Worm (Caenorhabditis elegans): ENCODE data around the gene manf-1.
A peak's percentile ranks its signal among the peaks of the same experiment; 100 is the strongest.

manf-1 gene

DNA sequence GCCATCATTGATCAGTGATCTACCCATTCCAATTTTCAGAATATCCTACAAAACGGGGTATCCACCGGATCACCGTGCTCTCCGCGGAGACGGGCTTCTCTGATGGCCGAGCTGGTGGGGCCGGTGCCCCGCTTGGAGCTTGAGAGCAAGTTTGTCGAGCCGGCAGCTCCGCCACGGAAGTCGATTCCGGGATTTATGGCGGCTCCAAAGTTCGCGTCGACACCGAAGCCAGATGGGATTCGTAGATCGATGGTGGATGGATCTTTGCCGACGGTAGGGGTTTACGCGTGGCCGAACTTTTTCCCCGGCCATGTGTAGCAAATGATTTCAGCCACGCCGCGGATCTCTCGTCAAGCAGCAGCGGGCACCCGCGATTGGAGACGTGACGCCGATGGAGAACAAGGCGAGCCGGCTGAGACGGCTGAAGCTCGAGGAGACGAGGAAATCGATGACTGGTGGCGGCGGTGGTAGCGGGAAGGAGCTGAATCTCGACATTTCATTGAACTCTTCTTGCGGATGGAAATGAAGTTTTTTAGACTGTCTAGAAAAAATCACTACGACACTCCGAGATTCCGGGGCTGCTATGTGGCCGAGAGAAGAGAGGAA lies 39.6 kb downstream of the manf-1 start:
- TF ChIP-seq ceh-16 (tag; optimal IDR thresholded peaks at IDR 0.05) (no peak), nhr-12 (tag; optimal IDR thresholded peaks at IDR 0.05) (no peak), ceh-82 (tag; optimal IDR thresholded peaks at IDR 0.05) (no peak), ZK546.5 (tag; optimal IDR thresholded peaks at IDR 0.05) (no peak), egl-27 (tag; optimal IDR thresholded peaks at IDR 0.05) (no peak), peb-1 (tag; optimal IDR thresholded peaks at IDR 0.05) (no peak), ama-1 (optimal IDR thresholded peaks at IDR 0.05) (no peak), fos-1 (tag; optimal IDR thresholded peaks at IDR 0.05) (no peak), nhr-77 (tag; optimal IDR thresholded peaks at IDR 0.05) (no peak), Y55F3AM.14 (GFP tag; optimal IDR thresholded peaks at IDR 0.05) (no peak), elt-1 (tag; optimal IDR thresholded peaks at IDR 0.05) (no peak), lin-39 (tag; optimal IDR thresholded peaks at IDR 0.05) (no peak), zag-1 (tag; optimal IDR thresholded peaks at IDR 0.05) (no peak), mab-5 (tag; optimal IDR thresholded peaks at IDR 0.05) (no peak), crh-2 (tag; optimal IDR thresholded peaks at IDR 0.05) (no peak), nhr-21 (tag; optimal IDR thresholded peaks at IDR 0.05) (no peak), ztf-1 (GFP tag; conservative IDR thresholded peaks at IDR 0.05) (no peak), gmeb-1 (tag; optimal IDR thresholded peaks at IDR 0.05) (no peak), nhr-10 (tag; optimal IDR thresholded peaks at IDR 0.05) (no peak), alr-1 (tag; optimal IDR thresholded peaks at IDR 0.05) (no peak)

DNA sequence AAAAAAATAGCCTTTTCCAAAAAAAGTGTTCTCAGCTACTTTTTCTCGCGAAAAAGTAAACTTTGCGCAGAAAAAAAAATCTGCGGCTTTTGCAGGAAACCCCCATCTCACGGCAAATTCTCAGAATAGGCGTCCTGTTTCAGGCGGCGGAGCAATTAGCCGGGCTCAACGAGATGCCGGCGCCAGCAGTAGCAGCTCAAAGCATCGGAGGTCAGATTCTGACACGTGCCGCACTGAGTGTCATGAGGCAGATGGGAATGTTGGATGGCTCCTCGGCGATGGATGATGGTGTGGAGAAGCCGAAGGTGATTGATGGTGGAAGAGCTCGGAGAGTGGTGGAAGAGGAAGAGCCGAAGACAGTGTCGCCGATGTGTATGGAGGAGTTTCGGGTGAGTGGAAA lies 41.0 kb downstream of the manf-1 start:
- no peak for TF ChIP-seq C34F6.9 (tag; optimal IDR thresholded peaks at IDR 0.05)
- TF ChIP-seq R02D3.7 (tag; optimal IDR thresholded peaks at IDR 0.05) = no peak
- no peak for TF ChIP-seq lin-11 (tag; optimal IDR thresholded peaks at IDR 0.05)
- no peak for TF ChIP-seq lin-39 (tag; optimal IDR thresholded peaks at IDR 0.05)
- no peak for TF ChIP-seq unc-39 (tag; optimal IDR thresholded peaks at IDR 0.05)
- no peak for TF ChIP-seq egl-27 (tag; optimal IDR thresholded peaks at IDR 0.05)
- TF ChIP-seq blmp-1 (tag; optimal IDR thresholded peaks at IDR 0.05; ENCODE audit: insufficient read depth) = no peak
- TF ChIP-seq sma-3 (GFP tag; optimal IDR thresholded peaks at IDR 0.05) = no peak
- no peak for TF ChIP-seq mdl-1 (tag; optimal IDR thresholded peaks at IDR 0.05)
- no peak for TF ChIP-seq ztf-4 (tag; optimal IDR thresholded peaks at IDR 0.05)
- no peak for TF ChIP-seq nhr-25 (tag; optimal IDR thresholded peaks at IDR 0.05)
- no peak for TF ChIP-seq elt-3 (tag; optimal IDR thresholded peaks at IDR 0.05)
- no peak for TF ChIP-seq nhr-12 (tag; optimal IDR thresholded peaks at IDR 0.05)
- TF ChIP-seq ceh-82 (tag; optimal IDR thresholded peaks at IDR 0.05) = no peak
- no peak for TF ChIP-seq nhr-11 (tag; optimal IDR thresholded peaks at IDR 0.05)
- no peak for TF ChIP-seq nhr-237 (tag; optimal IDR thresholded peaks at IDR 0.05)
- no peak for TF ChIP-seq nhr-10 (tag; optimal IDR thresholded peaks at IDR 0.05)

DNA sequence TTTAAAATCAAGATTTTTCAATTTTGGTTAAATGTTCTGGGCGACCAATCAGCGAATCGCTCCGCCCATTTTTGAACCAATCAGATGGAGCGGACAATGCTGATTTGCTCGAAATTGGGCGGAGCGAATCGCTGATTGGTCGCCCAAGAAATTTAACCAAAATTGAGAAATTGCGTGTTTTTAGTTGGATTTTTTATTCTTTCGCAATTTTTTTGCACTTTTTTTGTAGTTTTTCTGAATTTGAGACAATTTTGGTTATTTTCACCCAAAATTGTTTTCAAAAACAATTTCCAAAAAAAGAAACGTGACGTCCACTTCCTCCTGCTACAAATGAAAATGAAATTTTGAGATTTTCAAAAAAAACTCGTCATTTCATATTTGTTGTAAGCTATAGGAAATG lies 41.6 kb downstream of the manf-1 start, which contains the start of gene dml-1:
Gene dml-1 (plus strand): TSS at position 301 of the 400 bp plus-strand sequence.
- TF ChIP-seq gmeb-1 (tag; optimal IDR thresholded peaks at IDR 0.05) (no peak), nhr-21 (tag; optimal IDR thresholded peaks at IDR 0.05) (no peak), mdl-1 (tag; optimal IDR thresholded peaks at IDR 0.05) (no peak), ZK546.5 (tag; optimal IDR thresholded peaks at IDR 0.05) (no peak), C34F6.9 (tag; optimal IDR thresholded peaks at IDR 0.05) (no peak), elt-3 (tag; optimal IDR thresholded peaks at IDR 0.05) (no peak), sem-4 (tag; optimal IDR thresholded peaks at IDR 0.05) (no peak)

DNA sequence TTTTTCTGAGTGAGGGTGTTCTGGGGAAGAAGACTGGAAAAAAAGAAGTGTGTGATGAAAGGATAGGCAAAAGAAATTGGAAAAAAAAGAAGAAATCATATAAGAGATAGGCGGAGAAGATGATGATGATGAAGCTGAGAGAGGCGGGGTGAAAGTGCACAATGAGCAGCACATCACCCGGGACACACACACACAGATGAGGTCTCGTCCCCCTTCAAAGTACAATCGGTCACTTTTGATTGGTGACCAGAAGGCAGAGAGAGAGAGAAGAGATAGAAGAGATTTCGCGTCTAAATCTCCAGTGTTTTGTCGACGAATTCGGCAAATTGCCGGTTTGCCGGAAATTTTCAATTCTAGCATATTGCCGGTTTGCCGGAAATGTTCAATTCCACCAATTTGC lies 43.0 kb downstream of the manf-1 start:
- TF ChIP-seq fos-1 (tag; optimal IDR thresholded peaks at IDR 0.05) (no peak), elt-1 (tag; optimal IDR thresholded peaks at IDR 0.05) (no peak), F13H6.1 (tag; optimal IDR thresholded peaks at IDR 0.05) (peak; percentile 94), nhr-25 (tag; optimal IDR thresholded peaks at IDR 0.05) (no peak), ceh-16 (tag; optimal IDR thresholded peaks at IDR 0.05) (no peak), nhr-129 (tag; optimal IDR thresholded peaks at IDR 0.05) (peak; percentile 26), zag-1 (tag; optimal IDR thresholded peaks at IDR 0.05) (no peak), lsy-2 (tag; optimal IDR thresholded peaks at IDR 0.05) (peak in 1 of 2 experiments; percentile 11), unc-55 (GFP tag; optimal IDR thresholded peaks at IDR 0.05) (no peak), elt-3 (tag; optimal IDR thresholded peaks at IDR 0.05) (no peak), skn-1 (tag; optimal IDR thresholded peaks at IDR 0.05) (no peak), C34F6.9 (tag; optimal IDR thresholded peaks at IDR 0.05) (no peak)

All from whole organism, L2 larva.